Fruit fly (Drosophila melanogaster) whole organism, embryonic: ENCODE results near the gene MSAmiP.

ENCODE experiments used
- Adf1 ChIP-seq: fragments of 200-800 bp; sonication (Bioruptor generic); IDR thresholded peaks from 2 replicates; pipeline ENCODE4 v1.3.6; 2022; ENCODE audit warnings: missing biosample characterization, missing genetic modification characterization
- Atf6 ChIP-seq: fragments of 200-800 bp; sonication (Bioruptor generic); IDR thresholded peaks from 2 replicates; pipeline ENCODE4 v1.3.6; 2022; ENCODE audit warnings: missing biosample characterization, missing genetic modification characterization
- CG10267 ChIP-seq: fragments of 200-800 bp; sonication (Bioruptor generic); optimal IDR thresholded peaks from 2 replicates; lab custom pipeline; 2018; ENCODE audit warnings: missing biosample characterization, mild to moderate bottlenecking, missing genetic modification characterization, moderate library complexity
- CG10274 ChIP-seq: fragments of 200-800 bp; sonication (Bioruptor generic); optimal IDR thresholded peaks from 3 replicates; lab custom pipeline; 2017; ENCODE audit warnings: missing biosample characterization, mild to moderate bottlenecking, missing genetic modification characterization
- CG10654 ChIP-seq: fragments of 200-800 bp; sonication (Bioruptor generic); optimal IDR thresholded peaks from 2 replicates; lab custom pipeline; 2016; ENCODE audit warnings: missing biosample characterization, missing genetic modification characterization
- CG10979 ChIP-seq: fragments of 200-800 bp; sonication (Bioruptor generic); optimal IDR thresholded peaks from 2 replicates; lab custom pipeline; 2018; ENCODE audit warnings: missing biosample characterization, mild to moderate bottlenecking, missing genetic modification characterization, moderate library complexity
- CG11247 ChIP-seq: fragments of 200-800 bp; sonication (Bioruptor generic); IDR thresholded peaks from 2 replicates; pipeline ENCODE4 v1.3.6; 2022; ENCODE audit warnings: missing biosample characterization, missing genetic modification characterization
- CG11560 ChIP-seq: fragments of 200-800 bp; sonication (Bioruptor generic); IDR thresholded peaks from 3 replicates; pipeline ENCODE4 v1.3.6; 2022; ENCODE audit warnings: missing biosample characterization, missing genetic modification characterization
- CG12942 ChIP-seq: fragments of 200-800 bp; sonication (Bioruptor generic); optimal IDR thresholded peaks from 3 replicates; lab custom pipeline; 2016; ENCODE audit warnings: missing biosample characterization, missing genetic modification characterization
- CG14050 ChIP-seq: fragments of 200-800 bp; sonication (Bioruptor generic); IDR thresholded peaks from 3 replicates; pipeline ENCODE4 v1.3.6; 2022; ENCODE audit warnings: missing biosample characterization, missing genetic modification characterization
- CG1602 ChIP-seq: fragments of 200-800 bp; sonication (Bioruptor generic); optimal IDR thresholded peaks from 3 replicates; lab custom pipeline; 2016; ENCODE audit warnings: missing biosample characterization, missing genetic modification characterization
- CG17186 ChIP-seq: fragments of 200-800 bp; sonication (Bioruptor generic); optimal IDR thresholded peaks from 3 replicates; lab custom pipeline; 2017; ENCODE audit warnings: missing biosample characterization, missing genetic modification reagents, missing genetic modification characterization
- CG17385 ChIP-seq: fragments of 200-800 bp; sonication (Bioruptor generic); optimal IDR thresholded peaks from 3 replicates; lab custom pipeline; 2018; ENCODE audit warnings: missing biosample characterization, mild to moderate bottlenecking, missing genetic modification characterization
- CG17829 ChIP-seq: fragments of 200-800 bp; optimal IDR thresholded peaks from 2 replicates; lab custom pipeline; 2019; ENCODE audit warnings: missing biosample characterization, mild to moderate bottlenecking, missing genetic modification characterization, moderate library complexity
- CG30431 ChIP-seq: fragments of 200-800 bp; sonication (Bioruptor generic); optimal IDR thresholded peaks from 2 replicates; lab custom pipeline; 2017; ENCODE audit warnings: missing biosample characterization, missing genetic modification characterization
- CG34224 ChIP-seq: fragments of 200-800 bp; sonication (Bioruptor generic); IDR thresholded peaks from 3 replicates; pipeline ENCODE4 v1.3.6; 2022; ENCODE audit warnings: missing biosample characterization, missing genetic modification characterization; ENCODE audit not compliant: partially characterized antibody
- CG3726 ChIP-seq: fragments of 200-800 bp; sonication (Bioruptor generic); IDR thresholded peaks from 3 replicates; pipeline ENCODE4, ENCODE4 v1.3.6; 2022; ENCODE audit warnings: missing biosample characterization, missing genetic modification characterization
- CG43689 ChIP-seq: fragments of 200-800 bp; sonication (Bioruptor generic); IDR thresholded peaks from 2 replicates; pipeline ENCODE4 v1.3.6; 2022; ENCODE audit warnings: missing biosample characterization, missing genetic modification characterization
- CG4404 ChIP-seq: fragments of 200-800 bp; sonication (Bioruptor generic); IDR thresholded peaks from 2 replicates; pipeline ENCODE4 v1.3.6; 2022; ENCODE audit warnings: missing biosample characterization, missing genetic modification characterization
- CG7271 ChIP-seq: fragments of 200-800 bp; sonication (Bioruptor generic); optimal IDR thresholded peaks from 2 replicates; lab custom pipeline; 2018; ENCODE audit warnings: missing biosample characterization, mild to moderate bottlenecking, missing genetic modification characterization, moderate library complexity
- CG7372 ChIP-seq: fragments of 200-800 bp; sonication (Bioruptor generic); IDR thresholded peaks from 2 replicates; pipeline ENCODE4 v1.3.6; 2022; ENCODE audit warnings: missing biosample characterization, missing genetic modification characterization
- CG7556 ChIP-seq: fragments of 200-800 bp; sonication (Bioruptor generic); optimal IDR thresholded peaks from 2 replicates; lab custom pipeline; 2017; ENCODE audit warnings: missing biosample characterization, mild to moderate bottlenecking, missing genetic modification characterization
- CG9437 ChIP-seq: fragments of 200-800 bp; sonication (Bioruptor generic); optimal IDR thresholded peaks from 2 replicates; lab custom pipeline; 2018; ENCODE audit warnings: missing biosample characterization, mild to moderate bottlenecking, missing genetic modification characterization
- CG9932 ChIP-seq: fragments of 200-800 bp; sonication (Bioruptor generic); IDR thresholded peaks from 2 replicates; pipeline ENCODE4 v1.3.6; 2022; ENCODE audit warnings: missing biosample characterization, missing genetic modification characterization
- Chrac-16 ChIP-seq: fragments of 200-800 bp; sonication (Bioruptor generic); optimal IDR thresholded peaks from 3 replicates; lab custom pipeline; 2016; ENCODE audit warnings: missing biosample characterization, missing genetic modification characterization
- D19A ChIP-seq: fragments of 200-800 bp; optimal IDR thresholded peaks from 3 replicates; lab custom pipeline; 2019; ENCODE audit warnings: missing biosample characterization, mild to moderate bottlenecking, missing genetic modification characterization, moderate library complexity
- Dll ChIP-seq: fragments of 200-800 bp; sonication (Bioruptor generic); IDR thresholded peaks from 4 replicates; pipeline ENCODE4 v1.3.6; 2022; ENCODE audit warnings: missing biosample characterization, missing genetic modification characterization; ENCODE audit not compliant: partially characterized antibody
- Dref ChIP-seq: fragments of 200-800 bp; sonication (Bioruptor generic); IDR thresholded peaks from 2 replicates; pipeline ENCODE4 v1.3.6; 2022; ENCODE audit warnings: missing biosample characterization, missing genetic modification characterization
- E2f2 ChIP-seq: fragments of 200-800 bp; sonication (Bioruptor generic); IDR thresholded peaks from 2 replicates; pipeline ENCODE4 v1.3.6; 2022; ENCODE audit warnings: missing biosample characterization, missing genetic modification characterization
- Ets65A ChIP-seq: fragments of 200-800 bp; sonication (Bioruptor generic); peaks from one replicate; lab custom pipeline; 2016; ENCODE audit warnings: missing biosample characterization, missing genetic modification characterization
- Hey ChIP-seq: fragments of 200-800 bp; sonication (Bioruptor generic); optimal IDR thresholded peaks from 3 replicates; lab custom pipeline; 2018; ENCODE audit warnings: missing biosample characterization, mild to moderate bottlenecking, missing genetic modification characterization
- Jarid2 ChIP-seq: fragments of 200-800 bp; sonication (Bioruptor generic); optimal IDR thresholded peaks from 3 replicates; lab custom pipeline; 2017; ENCODE audit warnings: mild to moderate bottlenecking, missing biosample characterization, missing genetic modification reagents, missing genetic modification characterization
- Six4 ChIP-seq: fragments of 200-800 bp; sonication (Bioruptor generic); optimal IDR thresholded peaks from 2 replicates; lab custom pipeline; 2016; ENCODE audit warnings: missing biosample characterization, missing genetic modification characterization
- TFAM ChIP-seq: fragments of 200-800 bp; sonication (Bioruptor generic); optimal IDR thresholded peaks from 2 replicates; lab custom pipeline; 2017; ENCODE audit warnings: missing biosample characterization, missing genetic modification characterization, inconsistent platforms
- Tbp ChIP-seq: fragments of >200 bp; optimal IDR thresholded peaks from 2 replicates; lab custom pipeline; 2018; ENCODE audit warnings: missing biosample characterization, missing genetic modification characterization
- ara ChIP-seq: fragments of 200-800 bp; sonication (Bioruptor generic); IDR thresholded peaks from 2 replicates; pipeline ENCODE4 v1.3.6; 2022; ENCODE audit warnings: missing biosample characterization, missing genetic modification characterization
- ash1 ChIP-seq: fragments of 200-800 bp; sonication (Bioruptor generic); optimal IDR thresholded peaks from 2 replicates; lab custom pipeline; 2018; ENCODE audit warnings: missing biosample characterization, mild to moderate bottlenecking, missing genetic modification characterization
- az2 ChIP-seq: fragments of 200-800 bp; sonication (Bioruptor generic); optimal IDR thresholded peaks from 3 replicates; lab custom pipeline; 2016; ENCODE audit warnings: missing biosample characterization, missing genetic modification characterization
- bigmax ChIP-seq: fragments of 200-800 bp; sonication (Bioruptor generic); optimal IDR thresholded peaks from 2 replicates; lab custom pipeline; 2018; ENCODE audit warnings: missing biosample characterization, mild to moderate bottlenecking, missing genetic modification characterization
- chm ChIP-seq: fragments of 200-800 bp; sonication (Bioruptor generic); IDR thresholded peaks from 2 replicates; pipeline ENCODE4 v1.3.6; 2022; ENCODE audit warnings: missing biosample characterization, missing genetic modification characterization
- crc ChIP-seq: fragments of 200-800 bp; sonication (Bioruptor generic); optimal IDR thresholded peaks from 2 replicates; lab custom pipeline; 2016; ENCODE audit warnings: missing biosample characterization, missing genetic modification characterization
- disco-r ChIP-seq: fragments of 200-800 bp; sonication (Bioruptor generic); optimal IDR thresholded peaks from 2 replicates; lab custom pipeline; 2016; ENCODE audit warnings: missing biosample characterization, missing genetic modification characterization
- gcm2 ChIP-seq: fragments of 200-800 bp; sonication (Bioruptor generic); optimal IDR thresholded peaks from 2 replicates; lab custom pipeline; 2016; ENCODE audit warnings: missing biosample characterization, missing genetic modification characterization
- ham ChIP-seq: fragments of 200-800 bp; sonication (Bioruptor generic); IDR thresholded peaks from 2 replicates; pipeline ENCODE4 v1.3.6; 2022; ENCODE audit warnings: missing biosample characterization, missing genetic modification characterization
- jing ChIP-seq: fragments of 200-800 bp; sonication (Bioruptor generic); optimal IDR thresholded peaks from 2 replicates; lab custom pipeline; 2018; ENCODE audit warnings: missing biosample characterization, mild to moderate bottlenecking, missing genetic modification characterization
- nerfin-2 ChIP-seq: fragments of 200-800 bp; sonication (Bioruptor generic); IDR thresholded peaks from 2 replicates; pipeline ENCODE4 v1.3.6; 2022; ENCODE audit warnings: missing biosample characterization, missing genetic modification characterization; ENCODE audit not compliant: partially characterized antibody
- odd ChIP-seq: fragments of 200-800 bp; sonication (Bioruptor generic); optimal IDR thresholded peaks from 2 replicates; lab custom pipeline; 2017; ENCODE audit warnings: missing biosample characterization, mild to moderate bottlenecking, missing genetic modification characterization
- pita ChIP-seq: fragments of 200-800 bp; sonication (Bioruptor generic); optimal IDR thresholded peaks from 2 replicates; lab custom pipeline; 2017; ENCODE audit warnings: missing biosample characterization, mild to moderate bottlenecking, missing genetic modification characterization
- rib ChIP-seq: fragments of 200-800 bp; sonication (Bioruptor generic); IDR thresholded peaks from 2 replicates; pipeline ENCODE4 v1.3.6; 2022; ENCODE audit warnings: missing biosample characterization, missing genetic modification characterization
- sr ChIP-seq: fragments of 200-800 bp; sonication (Bioruptor generic); IDR thresholded peaks from 3 replicates; pipeline ENCODE4 v1.3.6; 2022; ENCODE audit warnings: missing biosample characterization, missing genetic modification characterization
- tap ChIP-seq: fragments of 200-800 bp; optimal IDR thresholded peaks from 3 replicates; lab custom pipeline; 2019; ENCODE audit warnings: missing biosample characterization, mild to moderate bottlenecking, missing genetic modification characterization, moderate library complexity
- wek ChIP-seq: fragments of 200-800 bp; sonication (Bioruptor generic); optimal IDR thresholded peaks from 3 replicates; lab custom pipeline; 2018; ENCODE audit warnings: missing biosample characterization, mild to moderate bottlenecking, missing genetic modification characterization, moderate library complexity
- z ChIP-seq: fragments of 200-800 bp; sonication (Bioruptor generic); IDR thresholded peaks from 3 replicates; pipeline ENCODE4 v1.3.6; 2022; ENCODE audit warnings: missing biosample characterization, missing genetic modification characterization

The MSAmiP gene

DNA sequence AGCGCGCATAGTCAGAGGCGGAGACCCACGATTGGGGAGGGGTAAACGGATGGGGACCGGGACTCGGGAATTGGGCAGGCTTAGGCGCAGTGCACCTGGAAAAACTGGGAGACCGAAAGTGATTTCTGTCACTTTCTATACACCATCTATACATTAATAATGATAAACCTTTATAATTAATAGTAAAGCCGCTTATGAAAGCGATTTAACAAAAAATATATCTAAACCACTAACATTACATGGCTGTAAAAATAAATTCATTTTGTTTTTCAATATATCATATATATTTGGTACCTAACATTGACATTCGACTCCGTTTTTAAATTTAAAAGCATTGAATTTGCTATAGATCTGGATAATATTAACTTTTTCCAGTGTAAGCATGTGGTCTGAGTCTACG lies 95.1 kb downstream of the MSAmiP start (continued):
- no peak for TF ChIP-seq CG11247 (GFP tag; lab: Robert Waterston, UW)
- TF ChIP-seq wek = no peak
- no peak for TF ChIP-seq ham (GFP tag; lab: Robert Waterston, UW)
- TF ChIP-seq Ets65A = no peak
- no peak for TF ChIP-seq ash1 (GFP tag; lab: Kevin White, UChicago)
- no peak for TF ChIP-seq az2 (GFP tag; lab: Kevin White, UChicago)
- no peak for TF ChIP-seq disco-r (GFP tag; lab: Kevin White, UChicago)
- TF ChIP-seq Jarid2 (GFP tag; lab: Kevin White, UChicago) = no peak
- peak; percentile 54 for TF ChIP-seq CG10267 (tag; lab: Kevin White, UChicago)
- TF ChIP-seq CG14050 (GFP tag; lab: Robert Waterston, UW) = no peak
- peak; percentile 15 for TF ChIP-seq CG1602 (GFP tag; lab: Kevin White, UChicago)
- peak; percentile 71 for TF ChIP-seq CG17829
- TF ChIP-seq CG11560 = no peak
- peak; percentile 18; the same call in 1 of the 2 replicates for TF ChIP-seq ara (GFP tag; lab: Robert Waterston, UW)
- TF ChIP-seq CG12942 = no peak
- no peak for TF ChIP-seq CG4404 (GFP tag; lab: Robert Waterston, UW)
- TF ChIP-seq CG43689 (GFP tag; lab: Robert Waterston, UW) = no peak
- no peak for TF ChIP-seq crc (GFP tag; lab: Kevin White, UChicago)
- no peak for TF ChIP-seq Adf1 (GFP tag; lab: Robert Waterston, UW)
- TF ChIP-seq rib (GFP tag; lab: Robert Waterston, UW) = no peak
- no peak for TF ChIP-seq Atf6 (GFP tag; lab: Robert Waterston, UW)
- TF ChIP-seq gcm2 = no peak
- no peak for TF ChIP-seq nerfin-2
- 0 out of 3 replicates have a peak, but pooled peaks have one; percentile 16 for TF ChIP-seq CG3726 (GFP tag; lab: Robert Waterston, UW)
- no peak for TF ChIP-seq CG7372 (GFP tag; lab: Robert Waterston, UW)
- no peak for TF ChIP-seq CG9932
- peak; percentile 50 for TF ChIP-seq CG7556
- no peak for TF ChIP-seq CG10274 (GFP tag; lab: Kevin White, UChicago)
- TF ChIP-seq E2f2 = no peak
- no peak for TF ChIP-seq CG30431
- no peak for TF ChIP-seq Dll (GFP tag; lab: Robert Waterston, UW)
- no peak for TF ChIP-seq jing (GFP tag; lab: Kevin White, UChicago)
- TF ChIP-seq tap (tag; lab: Kevin White, UChicago) = no peak
- peak; percentile 75 for TF ChIP-seq CG10979 (tag; lab: Kevin White, UChicago)
- TF ChIP-seq bigmax (GFP tag; lab: Kevin White, UChicago) = no peak
- no peak for TF ChIP-seq CG17186 (GFP tag; lab: Kevin White, UChicago)
- no peak for TF ChIP-seq odd
- no peak for TF ChIP-seq Six4 (GFP tag; lab: Kevin White, UChicago)
- TF ChIP-seq TFAM (GFP tag; lab: Kevin White, UChicago) = no peak
- no peak for TF ChIP-seq CG9437 (GFP tag; lab: Kevin White, UChicago)
- TF ChIP-seq Chrac-16 (GFP tag; lab: Kevin White, UChicago) = no peak
- no peak for TF ChIP-seq CG34224 (GFP tag; lab: Robert Waterston, UW)
- TF ChIP-seq chm = no peak
- TF ChIP-seq z = no peak
- no peak for TF ChIP-seq sr
- peak; percentile 41 for TF ChIP-seq D19A (tag; lab: Kevin White, UChicago)
- TF ChIP-seq CG7271 (tag; lab: Kevin White, UChicago) = no peak
- TF ChIP-seq Hey (tag; lab: Kevin White, UChicago) = no peak
- no peak for TF ChIP-seq Tbp (GFP tag; lab: Kevin White, UChicago)
- no peak for TF ChIP-seq CG17385
- TF ChIP-seq CG10654 (GFP tag; lab: Kevin White, UChicago) = no peak
- no peak for TF ChIP-seq pita (GFP tag; lab: Kevin White, UChicago)
- no peak for TF ChIP-seq Dref (GFP tag; lab: Robert Waterston, UW)
